Worm (Caenorhabditis elegans): ENCODE measurements around the gene F55C9.14.

- no peak for TF ChIP-seq snpc-4 (tag; optimal IDR thresholded peaks at IDR 0.05)
- TF ChIP-seq nhr-25 (tag; optimal IDR thresholded peaks at IDR 0.05) = no peak
- TF ChIP-seq nhr-12 (tag; optimal IDR thresholded peaks at IDR 0.05) = no peak
- TF ChIP-seq skn-1 (tag; optimal IDR thresholded peaks at IDR 0.05) = no peak
- no peak for TF ChIP-seq nhr-21 (tag; optimal IDR thresholded peaks at IDR 0.05)
- TF ChIP-seq ztf-11 (tag; optimal IDR thresholded peaks at IDR 0.05) = no peak
- TF ChIP-seq mdl-1 (tag; optimal IDR thresholded peaks at IDR 0.05) = no peak
- no peak for TF ChIP-seq blmp-1 (tag; optimal IDR thresholded peaks at IDR 0.05; ENCODE audit: insufficient read depth)
- TF ChIP-seq nhr-129 (tag; optimal IDR thresholded peaks at IDR 0.05) = no peak
- TF ChIP-seq nhr-11 (tag; optimal IDR thresholded peaks at IDR 0.05) = no peak
- TF ChIP-seq unc-62 (GFP tag; optimal IDR thresholded peaks at IDR 0.05) = no peak
- no peak for TF ChIP-seq nhr-6 (tag; optimal IDR thresholded peaks at IDR 0.05)
Measured at ce11 chrV:19251844-19252243, 47.5 kb upstream of the F55C9.14 start, which contains the start of gene F21D9.11.

Measured in whole organism, L2 larva.